Worm (Caenorhabditis elegans): ENCODE results near the gene phat-4.

- TF ChIP-seq unc-130 (tag; optimal IDR thresholded peaks at IDR 0.05) (no peak), mep-1 (tag; optimal IDR thresholded peaks at IDR 0.05) (no peak), nhr-47 (tag; optimal IDR thresholded peaks at IDR 0.05) (no peak), jun-1 (tag; optimal IDR thresholded peaks at IDR 0.05) (no peak), nhr-76 (tag; optimal IDR thresholded peaks at IDR 0.05) (no peak), nhr-237 (tag; optimal IDR thresholded peaks at IDR 0.05) (no peak), ceh-88 (GFP tag; IDR thresholded peaks at IDR 0.05) (no peak)
Observed at ce11 chrV:4175624-4176023, 45.9 kb downstream of the phat-4 start, which contains the start of the genes coh-4 and pid-5.
